Worm (Caenorhabditis elegans) whole organism, L2 larva: ENCODE measurements around the gene clp-10.

Experiments used
- F13H6.1 ChIP-seq: sonication (generic microtip); optimal IDR thresholded peaks from 2 replicates; lab custom pipeline; 2016; ENCODE audit warnings: missing genetic modification characterization, missing compliant biosample characterization
- lin-39 ChIP-seq: fragments of 150-350 bp; optimal IDR thresholded peaks from 2 replicates; lab custom pipeline; 2014; ENCODE audit warnings: missing biosample characterization, missing genetic modification reagents, missing genetic modification characterization
- unc-62 ChIP-seq: fragments of 150-350 bp; optimal IDR thresholded peaks from 2 replicates; lab custom pipeline; 2014; ENCODE audit warnings: missing biosample characterization, missing genetic modification reagents, missing genetic modification characterization

- no peak for TF ChIP-seq lin-39 (tag; lab: Kevin White, UChicago)
- TF ChIP-seq F13H6.1 = no peak
- TF ChIP-seq unc-62 (GFP tag; lab: Kevin White, UChicago) = no peak
Measured at ce11 chrIII:61045-61444, 23.0 kb upstream of the clp-10 start, which contains the start of gene btb-5.
